Worm (Caenorhabditis elegans) whole organism, late embryonic: ENCODE measurements around the gene Y58A7A.2.

Experiments
- F13H6.1 ChIP-seq: sonication (generic microtip); optimal IDR thresholded peaks from 2 replicates; lab custom pipeline; 2016; ENCODE audit warnings: missing genetic modification characterization, missing compliant biosample characterization
- K09A11.1 ChIP-seq: sonication (generic microtip); optimal IDR thresholded peaks from 2 replicates; lab custom pipeline; 2017; ENCODE audit warnings: antibody characterized with exemption, mild to moderate bottlenecking, missing genetic modification characterization, missing compliant biosample characterization; ENCODE audit not compliant: insufficient read depth
- T23F11.4 ChIP-seq: fragments of 200-800 bp; sonication (Bioruptor generic); optimal IDR thresholded peaks from 2 replicates; lab custom pipeline; 2018; ENCODE audit warnings: mild to moderate bottlenecking, missing genetic modification characterization, missing compliant biosample characterization
- ahr-1 ChIP-seq: sonication (generic microtip); optimal IDR thresholded peaks from 2 replicates; lab custom pipeline; 2016; ENCODE audit warnings: missing genetic modification characterization, missing compliant biosample characterization
- ceh-31 ChIP-seq: sonication (generic microtip); optimal IDR thresholded peaks from 2 replicates; lab custom pipeline; 2016; ENCODE audit warnings: missing genetic modification characterization, missing compliant biosample characterization
- dve-1 ChIP-seq: sonication (generic microtip); optimal IDR thresholded peaks from 2 replicates; lab custom pipeline; 2017; ENCODE audit warnings: antibody characterized with exemption, mild to moderate bottlenecking, missing genetic modification characterization, missing compliant biosample characterization
- elt-2 ChIP-seq: sonication (generic microtip); optimal IDR thresholded peaks from 2 replicates; lab custom pipeline; 2016; ENCODE audit warnings: missing genetic modification reagents, missing genetic modification characterization, missing compliant biosample characterization
- fax-1 ChIP-seq: sonication (generic microtip); optimal IDR thresholded peaks from 2 replicates; lab custom pipeline; 2016; ENCODE audit warnings: missing genotype, missing genetic modification characterization, missing compliant biosample characterization
- fkh-10 ChIP-seq: fragments of 150-350 bp; optimal IDR thresholded peaks from 2 replicates; lab custom pipeline; 2014; ENCODE audit warnings: missing biosample characterization, missing genetic modification reagents, missing genetic modification characterization
- fkh-6 ChIP-seq: sonication (generic microtip); optimal IDR thresholded peaks from 2 replicates; lab custom pipeline; 2016; ENCODE audit warnings: missing genetic modification characterization, missing compliant biosample characterization
- gmeb-2 ChIP-seq: sonication (generic microtip); optimal IDR thresholded peaks from 2 replicates; lab custom pipeline; 2016; ENCODE audit warnings: missing genetic modification characterization, inconsistent platforms, missing compliant biosample characterization
- hlh-15 ChIP-seq: sonication (generic microtip); optimal IDR thresholded peaks from 2 replicates; lab custom pipeline; 2016; ENCODE audit warnings: missing genetic modification characterization, missing compliant biosample characterization
- hlh-30 ChIP-seq: sonication (generic microtip); optimal IDR thresholded peaks from 2 replicates; lab custom pipeline; 2017; ENCODE audit warnings: antibody characterized with exemption, missing genetic modification characterization, missing compliant biosample characterization; ENCODE audit not compliant: insufficient read depth
- hlh-6 ChIP-seq: sonication (generic microtip); optimal IDR thresholded peaks from 2 replicates; lab custom pipeline; 2016; ENCODE audit warnings: missing genotype, missing genetic modification characterization, missing compliant biosample characterization
- nfya-1 ChIP-seq: sonication (generic microtip); optimal IDR thresholded peaks from 2 replicates; lab custom pipeline; 2017; ENCODE audit warnings: missing genetic modification characterization, mild to moderate bottlenecking, missing compliant biosample characterization, antibody characterized with exemption, moderate library complexity
- nhr-232 ChIP-seq: sonication (generic microtip); optimal IDR thresholded peaks from 2 replicates; lab custom pipeline; 2016; ENCODE audit warnings: missing genetic modification characterization, missing compliant biosample characterization
- pat-9 ChIP-seq: fragments of 200-800 bp; sonication (Bioruptor generic); optimal IDR thresholded peaks from 2 replicates; lab custom pipeline; 2018; ENCODE audit warnings: mild to moderate bottlenecking, missing genetic modification characterization, moderate library complexity, missing compliant biosample characterization
- pax-1 ChIP-seq: fragments of 150-350 bp; optimal IDR thresholded peaks from 2 replicates; lab custom pipeline; 2014; ENCODE audit warnings: missing biosample characterization, missing genetic modification characterization
- pha-4 ChIP-seq: fragments of 150-350 bp; optimal IDR thresholded peaks from 2 replicates; lab custom pipeline; 2018; ENCODE audit warnings: missing biosample characterization, missing genetic modification reagents, missing genetic modification characterization
- pqm-1 ChIP-seq: sonication (generic microtip); optimal IDR thresholded peaks from 2 replicates; lab custom pipeline; 2016; ENCODE audit warnings: missing genetic modification characterization, missing compliant biosample characterization
- pros-1 ChIP-seq: fragments of 150-350 bp; optimal IDR thresholded peaks from 2 replicates; lab custom pipeline; 2014; ENCODE audit warnings: missing biosample characterization, missing genetic modification reagents, missing genetic modification characterization
- ref-2 ChIP-seq: sonication (generic microtip); optimal IDR thresholded peaks from 2 replicates; lab custom pipeline; 2016; ENCODE audit warnings: missing genetic modification characterization, missing compliant biosample characterization
- sox-2 ChIP-seq: fragments of 200-800 bp; sonication (Bioruptor generic); IDR thresholded peaks from 2 replicates; pipeline ENCODE4 v1.3.6; 2022; ENCODE audit warnings: missing genetic modification reagents, missing genetic modification characterization, missing compliant biosample characterization
- unc-42 ChIP-seq: sonication (generic microtip); optimal IDR thresholded peaks from 2 replicates; lab custom pipeline; 2016; ENCODE audit warnings: missing genotype, missing genetic modification characterization, missing compliant biosample characterization
- unc-55 ChIP-seq: sonication (generic microtip); optimal IDR thresholded peaks from 2 replicates; lab custom pipeline; 2017; ENCODE audit warnings: missing biosample characterization, missing genetic modification reagents, missing genetic modification characterization
- unc-86 ChIP-seq: sonication (generic microtip); optimal IDR thresholded peaks from 2 replicates; lab custom pipeline; 2016; ENCODE audit warnings: missing genetic modification characterization, missing compliant biosample characterization
- zip-5 ChIP-seq: sonication (generic microtip); optimal IDR thresholded peaks from 2 replicates; lab custom pipeline; 2016; ENCODE audit warnings: missing genetic modification characterization, missing compliant biosample characterization
- ztf-16 ChIP-seq: sonication (generic microtip); optimal IDR thresholded peaks from 2 replicates; lab custom pipeline; 2017; ENCODE audit warnings: missing genetic modification characterization, missing compliant biosample characterization

The Y58A7A.2 gene

ce11 chrV:5030212-5030611 is 41.8 kb downstream of the Y58A7A.2 start:
- TF ChIP-seq hlh-6 (no peak), ahr-1 (tag; lab: Kevin White, UChicago) (no peak), pqm-1 (tag; lab: Kevin White, UChicago) (no peak), K09A11.1 (tag; lab: Kevin White, UChicago) (no peak), fax-1 (tag; lab: Kevin White, UChicago) (no peak), unc-55 (GFP tag; lab: Kevin White, UChicago) (no peak), hlh-30 (tag; lab: Kevin White, UChicago) (no peak), sox-2 (GFP tag; lab: Robert Waterston, UW) (no peak), fkh-6 (tag; lab: Kevin White, UChicago) (no peak), zip-5 (no peak), ref-2 (tag; lab: Kevin White, UChicago) (no peak), unc-86 (tag; lab: Kevin White, UChicago) (no peak), pat-9 (no peak), unc-42 (tag; lab: Kevin White, UChicago) (no peak), pros-1 (no peak), hlh-15 (no peak), nhr-232 (tag; lab: Kevin White, UChicago) (no peak)

- no peak for TF ChIP-seq fkh-10
- peak; percentile 89 for TF ChIP-seq elt-2 (tag; lab: Kevin White, UChicago)
- TF ChIP-seq, all 69 proteins: peak for 1
Measured at ce11 chrV:5027640-5028039, 44.3 kb downstream of the Y58A7A.2 start, which contains the start of gene cpt-4. Gene cpt-4 (minus strand): TSS chrV:5027723.

DNA sequence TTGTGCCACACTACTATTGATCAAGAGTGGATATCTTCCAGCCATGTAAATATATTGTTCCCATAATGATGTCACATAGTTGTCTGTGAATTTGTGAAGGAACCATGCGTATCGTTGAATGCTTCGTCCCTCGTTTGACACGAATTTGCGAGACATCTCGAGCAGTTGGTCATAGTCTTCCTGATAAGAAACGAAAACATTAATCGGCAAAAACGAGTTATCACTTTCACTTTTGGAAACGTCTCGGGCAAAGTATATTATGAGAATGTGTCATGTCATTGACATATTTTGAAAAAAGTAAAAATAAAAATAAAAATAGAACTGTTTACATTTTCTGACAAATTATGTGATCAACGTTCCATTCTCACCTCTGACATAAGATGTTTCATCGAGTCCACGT is 45.5 kb downstream of the Y58A7A.2 start:
- TF ChIP-seq pha-4 (tag; lab: Kevin White, UChicago) (no peak), sox-2 (GFP tag; lab: Robert Waterston, UW) (no peak), T23F11.4 (GFP tag; lab: Kevin White, UChicago) (no peak), elt-2 (tag; lab: Kevin White, UChicago) (peak; percentile 18)

DNA sequence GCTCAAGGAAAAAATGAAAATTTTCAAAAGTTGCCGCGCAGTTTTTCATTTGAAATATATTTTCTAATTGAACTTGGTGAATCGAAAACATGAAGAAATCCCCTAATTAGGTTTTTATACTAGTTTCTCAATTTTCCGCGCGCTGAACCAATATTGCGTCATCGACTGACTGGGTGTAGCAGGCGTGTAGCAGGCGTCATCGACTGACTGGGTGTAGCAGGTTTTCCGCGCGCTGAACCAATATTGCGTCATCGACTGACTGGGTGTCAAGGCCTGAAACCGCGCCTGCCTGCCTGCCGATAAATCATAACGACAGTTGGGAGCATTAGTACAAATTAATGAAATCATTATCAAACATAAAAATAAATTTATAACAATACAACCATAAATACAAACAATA is 48.6 kb downstream of the Y58A7A.2 start:
- TF ChIP-seq F13H6.1 (tag; lab: Kevin White, UChicago) (no peak), dve-1 (tag; lab: Kevin White, UChicago) (no peak), ztf-16 (no peak), elt-2 (tag; lab: Kevin White, UChicago) (peak; percentile 7), hlh-30 (tag; lab: Kevin White, UChicago) (no peak), nfya-1 (tag; lab: Kevin White, UChicago) (no peak), pax-1 (no peak), gmeb-2 (tag; lab: Kevin White, UChicago) (no peak), ceh-31 (tag; lab: Kevin White, UChicago) (no peak)
- TF ChIP-seq, all 69 proteins: peak for 1
